Worm (Caenorhabditis elegans) whole organism, L2 larva: ENCODE measurements around the gene col-75.

Experiments used
- C34F6.9 ChIP-seq: fragments of 150-350 bp; optimal IDR thresholded peaks from 2 replicates; lab custom pipeline; 2014; ENCODE audit warnings: missing biosample characterization, missing genetic modification characterization
- R02D3.7 ChIP-seq: fragments of 150-350 bp; optimal IDR thresholded peaks from 2 replicates; lab custom pipeline; 2014; ENCODE audit warnings: missing biosample characterization, missing genetic modification characterization
- ZK546.5 ChIP-seq: sonication (generic microtip); optimal IDR thresholded peaks from 2 replicates; lab custom pipeline; 2017; ENCODE audit warnings: missing biosample characterization, missing genetic modification characterization
- alr-1 ChIP-seq: fragments of 150-350 bp; optimal IDR thresholded peaks from 2 replicates; lab custom pipeline; 2014; ENCODE audit warnings: missing biosample characterization, missing genetic modification characterization
- aly-2 ChIP-seq: fragments of 150-350 bp; optimal IDR thresholded peaks from 2 replicates; lab custom pipeline; 2014; ENCODE audit warnings: missing biosample characterization, missing genetic modification characterization
- ama-1 ChIP-seq: fragments of 150-350 bp; optimal IDR thresholded peaks from 2 replicates; lab custom pipeline; 2018; ENCODE audit warnings: inconsistent platforms
- blmp-1 ChIP-seq: sonication (generic microtip); optimal IDR thresholded peaks from 2 replicates; lab custom pipeline; 2017; ENCODE audit warnings: missing genetic modification characterization, mild to moderate bottlenecking, missing compliant biosample characterization, antibody characterized with exemption, moderate library complexity; ENCODE audit not compliant: insufficient read depth
- ceh-16 ChIP-seq: fragments of 150-350 bp; optimal IDR thresholded peaks from 2 replicates; lab custom pipeline; 2014; ENCODE audit warnings: missing biosample characterization, missing genetic modification characterization
- elt-1 ChIP-seq: fragments of 150-350 bp; optimal IDR thresholded peaks from 2 replicates; lab custom pipeline; 2014; ENCODE audit warnings: missing biosample characterization, missing genetic modification characterization
- elt-3 ChIP-seq: sonication (generic microtip); optimal IDR thresholded peaks from 2 replicates; lab custom pipeline; 2017; ENCODE audit warnings: missing biosample characterization, missing genetic modification characterization
- fos-1 ChIP-seq: fragments of 150-350 bp; optimal IDR thresholded peaks from 2 replicates; lab custom pipeline; 2014; ENCODE audit warnings: missing biosample characterization, missing genetic modification characterization
- gmeb-1 ChIP-seq: fragments of 150-350 bp; optimal IDR thresholded peaks from 2 replicates; lab custom pipeline; 2014; ENCODE audit warnings: missing biosample characterization, missing genetic modification characterization
- lin-11 ChIP-seq: fragments of 150-350 bp; sonication (generic microtip); optimal IDR thresholded peaks from 2 replicates; lab custom pipeline; 2014; ENCODE audit warnings: missing biosample characterization, missing genetic modification characterization, inconsistent platforms, mixed read lengths
- lin-13 ChIP-seq: fragments of 150-350 bp; optimal IDR thresholded peaks from 2 replicates; lab custom pipeline; 2014; ENCODE audit warnings: missing biosample characterization, missing genetic modification reagents, missing genetic modification characterization
- lin-39 ChIP-seq: fragments of 150-350 bp; optimal IDR thresholded peaks from 2 replicates; lab custom pipeline; 2014; ENCODE audit warnings: missing biosample characterization, missing genetic modification reagents, missing genetic modification characterization
- lsy-2 ChIP-seq, 2 experiments: fragments of 150-350 bp in 1 of 2; sonication (generic microtip) in 1 of 2; optimal IDR thresholded peaks; 2 replicates each; lab custom pipeline; 2014 to 2017; ENCODE audit warnings: missing biosample characterization in 2 of 2, missing genetic modification characterization in 2 of 2
- mdl-1 ChIP-seq, 2 experiments: fragments of 150-350 bp in 1 of 2; sonication (generic microtip) in 1 of 2; optimal IDR thresholded peaks; 2 replicates each; lab custom pipeline; 2017; ENCODE audit warnings: missing biosample characterization in 2 of 2, missing genetic modification characterization in 2 of 2
- nhr-10 ChIP-seq: sonication (generic microtip); optimal IDR thresholded peaks from 2 replicates; lab custom pipeline; 2017; ENCODE audit warnings: missing biosample characterization, missing genetic modification characterization
- nhr-11 ChIP-seq: fragments of 150-350 bp; optimal IDR thresholded peaks from 2 replicates; lab custom pipeline; 2014; ENCODE audit warnings: missing biosample characterization, missing genetic modification characterization
- nhr-12 ChIP-seq: fragments of 150-350 bp; optimal IDR thresholded peaks from 2 replicates; lab custom pipeline; 2014; ENCODE audit warnings: missing biosample characterization, missing genetic modification characterization
- nhr-129 ChIP-seq: fragments of 150-350 bp; optimal IDR thresholded peaks from 2 replicates; lab custom pipeline; 2014; ENCODE audit warnings: missing biosample characterization, missing genetic modification characterization
- nhr-21 ChIP-seq: fragments of 150-350 bp; optimal IDR thresholded peaks from 2 replicates; lab custom pipeline; 2014; ENCODE audit warnings: missing biosample characterization, missing genetic modification characterization
- nhr-237 ChIP-seq: fragments of 150-350 bp; optimal IDR thresholded peaks from 2 replicates; lab custom pipeline; 2014; ENCODE audit warnings: missing biosample characterization, missing genetic modification characterization
- nhr-25 ChIP-seq: fragments of 150-350 bp; sonication (generic microtip); optimal IDR thresholded peaks from 3 replicates; lab custom pipeline; 2014; ENCODE audit warnings: missing biosample characterization, missing genetic modification characterization
- nhr-6 ChIP-seq: fragments of 150-350 bp; optimal IDR thresholded peaks from 2 replicates; lab custom pipeline; 2014; ENCODE audit warnings: missing biosample characterization, missing genetic modification characterization
- nhr-77 ChIP-seq: fragments of 150-350 bp; optimal IDR thresholded peaks from 2 replicates; lab custom pipeline; 2014; ENCODE audit warnings: missing biosample characterization, missing genetic modification characterization
- peb-1 ChIP-seq: fragments of 150-350 bp; optimal IDR thresholded peaks from 2 replicates; lab custom pipeline; 2014; ENCODE audit warnings: missing biosample characterization, missing genetic modification characterization
- sem-4 ChIP-seq: fragments of 150-350 bp; optimal IDR thresholded peaks from 2 replicates; lab custom pipeline; 2014; ENCODE audit warnings: missing biosample characterization, missing genetic modification reagents, missing genetic modification characterization
- skn-1 ChIP-seq: sonication (generic microtip); optimal IDR thresholded peaks from 2 replicates; lab custom pipeline; 2017; ENCODE audit warnings: missing biosample characterization, missing genetic modification characterization
- sma-3 ChIP-seq: sonication (generic microtip); optimal IDR thresholded peaks from 2 replicates; lab custom pipeline; 2016; ENCODE audit warnings: missing genetic modification reagents, missing genetic modification characterization, missing compliant biosample characterization
- sma-9 ChIP-seq, 2 experiments: fragments of 150-350 bp in 1 of 2; sonication (generic microtip) in 1 of 2; optimal IDR thresholded peaks; 2 replicates each; lab custom pipeline; 2014 to 2016; ENCODE audit warnings: missing genetic modification characterization in 2 of 2, mild to moderate bottlenecking in 1 of 2, missing biosample characterization in 1 of 2, missing compliant biosample characterization in 1 of 2, missing genetic modification reagents in 1 of 2, moderate library complexity in 1 of 2
- snpc-4 ChIP-seq: fragments of 150-350 bp; optimal IDR thresholded peaks from 2 replicates; lab custom pipeline; 2014; ENCODE audit warnings: missing biosample characterization, missing genetic modification characterization
- unc-39 ChIP-seq: fragments of 150-350 bp; optimal IDR thresholded peaks from 2 replicates; lab custom pipeline; 2014; ENCODE audit warnings: missing biosample characterization, missing genetic modification characterization
- unc-55 ChIP-seq: fragments of 150-350 bp; sonication (generic microtip); optimal IDR thresholded peaks from 3 replicates; lab custom pipeline; 2014; ENCODE audit warnings: missing biosample characterization, missing genetic modification reagents, missing genetic modification characterization
- unc-62 ChIP-seq: fragments of 150-350 bp; optimal IDR thresholded peaks from 2 replicates; lab custom pipeline; 2014; ENCODE audit warnings: missing biosample characterization, missing genetic modification reagents, missing genetic modification characterization
- zag-1 ChIP-seq: fragments of 150-350 bp; optimal IDR thresholded peaks from 2 replicates; lab custom pipeline; 2014; ENCODE audit warnings: missing biosample characterization, missing genetic modification characterization
- ztf-11 ChIP-seq: sonication (generic microtip); optimal IDR thresholded peaks from 2 replicates; lab custom pipeline; 2017; ENCODE audit warnings: missing biosample characterization, missing genetic modification characterization
- ztf-4 ChIP-seq: fragments of 150-350 bp; optimal IDR thresholded peaks from 2 replicates; lab custom pipeline; 2014; ENCODE audit warnings: missing biosample characterization, missing genetic modification characterization

The col-75 gene

ce11 chrII:6436845-6437244 is 10.8 kb downstream of the col-75 start:
- TF ChIP-seq nhr-11 (tag; lab: Kevin White, UChicago) (no peak), unc-55 (no peak), peb-1 (tag; lab: Kevin White, UChicago) (no peak), ztf-11 (tag; lab: Kevin White, UChicago) (no peak), nhr-21 (tag; lab: Kevin White, UChicago) (no peak), sma-3 (GFP tag; lab: Kevin White, UChicago) (no peak), lin-13 (GFP tag; lab: Kevin White, UChicago) (no peak), unc-62 (no peak), skn-1 (tag; lab: Kevin White, UChicago) (no peak), snpc-4 (tag; lab: Kevin White, UChicago) (no peak), sma-9 (GFP tag; optimal IDR thresholded peaks at IDR 0.05; lab: Kevin White, UChicago) (no peak), sma-9 (tag; optimal IDR thresholded peaks at IDR 0.05; lab: Kevin White, UChicago) (no peak), ZK546.5 (tag; lab: Kevin White, UChicago) (no peak), lsy-2 (tag; optimal IDR thresholded peaks at IDR 0.05; lab: Kevin White, UChicago) (no peak), gmeb-1 (tag; lab: Kevin White, UChicago) (no peak)

ce11 chrII:6441128-6441527 is 15.0 kb downstream of the col-75 start, which contains the start of gene cutl-16:
Gene cutl-16 (plus strand): TSS chrII:6441428.
- no peak for TF ChIP-seq nhr-77 (tag; lab: Kevin White, UChicago)

- no peak for TF ChIP-seq ama-1 (lab: Kevin White, UChicago)
- no peak for TF ChIP-seq nhr-129 (tag; lab: Kevin White, UChicago)
- no peak for TF ChIP-seq unc-39 (tag; lab: Kevin White, UChicago)
- no peak for TF ChIP-seq nhr-21 (tag; lab: Kevin White, UChicago)
Measured at ce11 chrII:6443710-6444109, 17.6 kb downstream of the col-75 start, which contains the start of gene K06A1.2. Gene K06A1.2 (plus strand): TSS chrII:6444010.

ce11 chrII:6448189-6448588 is 22.1 kb downstream of the col-75 start:
- TF ChIP-seq sma-3 (GFP tag; lab: Kevin White, UChicago) (peak; percentile 32), elt-3 (tag; lab: Kevin White, UChicago) (no peak), nhr-129 (tag; lab: Kevin White, UChicago) (peak; percentile 37), blmp-1 (tag; lab: Kevin White, UChicago) (no peak), nhr-21 (tag; lab: Kevin White, UChicago) (no peak), nhr-77 (tag; lab: Kevin White, UChicago) (no peak), nhr-25 (tag; lab: Kevin White, UChicago) (peak; percentile 40), nhr-6 (tag; lab: Kevin White, UChicago) (no peak), C34F6.9 (tag; lab: Kevin White, UChicago) (no peak), nhr-12 (tag; lab: Kevin White, UChicago) (no peak), lsy-2 (tag; optimal IDR thresholded peaks at IDR 0.05; lab: Kevin White, UChicago) (no peak), lin-39 (tag; lab: Kevin White, UChicago) (no peak), lin-11 (tag; lab: Kevin White, UChicago) (no peak), fos-1 (tag; lab: Kevin White, UChicago) (no peak), gmeb-1 (tag; lab: Kevin White, UChicago) (no peak), zag-1 (tag; lab: Kevin White, UChicago) (no peak), ztf-11 (tag; lab: Kevin White, UChicago) (no peak), peb-1 (tag; lab: Kevin White, UChicago) (no peak), unc-62 (no peak), unc-39 (tag; lab: Kevin White, UChicago) (no peak), sem-4 (tag; lab: Kevin White, UChicago) (no peak), lin-13 (GFP tag; lab: Kevin White, UChicago) (no peak), ceh-16 (tag; lab: Kevin White, UChicago) (no peak), unc-55 (no peak), alr-1 (tag; lab: Kevin White, UChicago) (no peak), R02D3.7 (tag; lab: Kevin White, UChicago) (no peak), aly-2 (tag; lab: Kevin White, UChicago) (no peak), mdl-1 (tag; optimal IDR thresholded peaks at IDR 0.05; lab: Kevin White, UChicago) (no peak), nhr-10 (tag; lab: Kevin White, UChicago) (no peak), elt-1 (tag; lab: Kevin White, UChicago) (no peak), nhr-237 (no peak), ztf-4 (tag; lab: Kevin White, UChicago) (no peak), sma-9 (GFP tag; optimal IDR thresholded peaks at IDR 0.05; lab: Kevin White, UChicago) (peak; percentile 33), sma-9 (tag; optimal IDR thresholded peaks at IDR 0.05; lab: Kevin White, UChicago) (no peak)
- TF ChIP-seq, all 48 proteins: peak for 4
